Fruit fly (Drosophila melanogaster) whole organism, wandering third instar larva: ENCODE results near the gene CG10336.

Experiments used
- Abd-B ChIP-seq: fragments of >200 bp; optimal IDR thresholded peaks from 2 replicates; lab custom pipeline; 2017; ENCODE audit warnings: missing biosample characterization, missing genetic modification characterization
- CG32264 ChIP-seq: fragments of 200-800 bp; sonication (Bioruptor generic); optimal IDR thresholded peaks from 2 replicates; lab custom pipeline; 2016; ENCODE audit warnings: missing biosample characterization, missing genetic modification characterization
- CG9705 ChIP-seq: fragments of 200-800 bp; sonication (Bioruptor generic); optimal IDR thresholded peaks from 2 replicates; lab custom pipeline; 2018; ENCODE audit warnings: missing biosample characterization, mild to moderate bottlenecking, missing genetic modification characterization
- CrebA ChIP-seq: fragments of 200-800 bp; sonication (Bioruptor generic); optimal IDR thresholded peaks from 2 replicates; lab custom pipeline; 2016; ENCODE audit warnings: missing biosample characterization, mild to moderate bottlenecking, missing genetic modification characterization, borderline replicate concordance
- Dfd ChIP-seq: fragments of >200 bp; optimal IDR thresholded peaks from 2 replicates; lab custom pipeline; 2017; ENCODE audit warnings: missing biosample characterization, missing genetic modification characterization
- Dif ChIP-seq: fragments of 200-275, 200-300 bp; sonication (Bioruptor generic); optimal IDR thresholded peaks from 2 replicates; lab custom pipeline; 2018; ENCODE audit warnings: missing biosample characterization, missing genetic modification characterization; ENCODE audit not compliant: partially characterized antibody
- HLH106 ChIP-seq: fragments of 200-800 bp; optimal IDR thresholded peaks from 3 replicates; lab custom pipeline; 2019; ENCODE audit warnings: missing biosample characterization, mild to moderate bottlenecking, missing genetic modification characterization, moderate library complexity
- Hnf4 ChIP-seq: fragments of 200-800 bp; sonication (Bioruptor generic); optimal IDR thresholded peaks from 2 replicates; lab custom pipeline; 2016; ENCODE audit warnings: missing biosample characterization, mild to moderate bottlenecking, missing genetic modification characterization
- Hr78 ChIP-seq: fragments of >200 bp; optimal IDR thresholded peaks from 2 replicates; lab custom pipeline; 2017; ENCODE audit warnings: missing biosample characterization, missing genetic modification characterization
- Jra ChIP-seq: sonication (Bioruptor generic); optimal IDR thresholded peaks from 2 replicates; lab custom pipeline; 2016; ENCODE audit warnings: missing biosample characterization, missing genetic modification characterization
- Mio ChIP-seq: sonication (Bioruptor generic); optimal IDR thresholded peaks from 2 replicates; lab custom pipeline; 2016; ENCODE audit warnings: missing biosample characterization, missing genetic modification characterization
- Myc ChIP-seq: fragments of >200 bp; optimal IDR thresholded peaks from 2 replicates; lab custom pipeline; 2017
- N ChIP-seq: fragments of >200 bp; optimal IDR thresholded peaks from 2 replicates; lab custom pipeline; 2018; ENCODE audit warnings: missing biosample characterization, missing external identifiers, missing genetic modification characterization
- OdsH ChIP-seq: fragments of 200-800 bp; sonication (Bioruptor generic); optimal IDR thresholded peaks from 2 replicates; lab custom pipeline; 2016; ENCODE audit warnings: missing biosample characterization, mild to moderate bottlenecking, missing genetic modification characterization
- Rel ChIP-seq, 2 experiments: fragments of 200-800 bp; sonication (Bioruptor generic) in 1 of 2; optimal IDR thresholded peaks; 2 replicates in 1 of 2; 3 replicates in 1 of 2; lab custom pipeline; 2016 to 2019; ENCODE audit warnings: mild to moderate bottlenecking in 2 of 2, missing biosample characterization in 2 of 2, missing genetic modification characterization in 2 of 2, moderate library complexity in 1 of 2
- Sp1 ChIP-seq: fragments of 200-800 bp; sonication (Bioruptor generic); optimal IDR thresholded peaks from 3 replicates; lab custom pipeline; 2019; ENCODE audit warnings: missing biosample characterization, mild to moderate bottlenecking, missing genetic modification characterization, moderate library complexity
- Vsx2 ChIP-seq: fragments of 200-300, 225-300 bp; sonication (Bioruptor generic); optimal IDR thresholded peaks from 2 replicates; lab custom pipeline; 2018; ENCODE audit warnings: missing biosample characterization, missing genetic modification characterization; ENCODE audit not compliant: partially characterized antibody
- br ChIP-seq: fragments of 200-800 bp; sonication (Bioruptor generic); optimal IDR thresholded peaks from 2 replicates; lab custom pipeline; 2016; ENCODE audit warnings: missing biosample characterization, missing genetic modification characterization
- dmrt93B ChIP-seq: fragments of 200-800 bp; sonication (Bioruptor generic); optimal IDR thresholded peaks from 2 replicates; lab custom pipeline; 2018; ENCODE audit warnings: missing biosample characterization, mild to moderate bottlenecking, missing genetic modification characterization
- dsf ChIP-seq: sonication (Bioruptor generic); optimal IDR thresholded peaks from 2 replicates; lab custom pipeline; 2016; ENCODE audit warnings: missing biosample characterization, missing genetic modification characterization, borderline replicate concordance
- ey ChIP-seq: fragments of 200-800 bp; sonication (Bioruptor generic); optimal IDR thresholded peaks from 2 replicates; lab custom pipeline; 2016; ENCODE audit warnings: missing biosample characterization, missing genetic modification characterization
- foxo ChIP-seq, 2 experiments: fragments of 200-800 bp; sonication (Bioruptor generic); optimal IDR thresholded peaks; 2 replicates in 1 of 2; 3 replicates in 1 of 2; lab custom pipeline; 2016 to 2017; ENCODE audit warnings: missing biosample characterization in 2 of 2, missing genetic modification characterization in 2 of 2
- h ChIP-seq: fragments of 200-800 bp; sonication (Bioruptor generic); optimal IDR thresholded peaks from 3 replicates; lab custom pipeline; 2016; ENCODE audit warnings: missing biosample characterization, mild to moderate bottlenecking, missing genetic modification characterization
- jim ChIP-seq: fragments of 175-275, 200-325 bp; sonication (Bioruptor generic); optimal IDR thresholded peaks from 2 replicates; lab custom pipeline; 2016; ENCODE audit warnings: missing biosample characterization, mild to moderate bottlenecking, missing genetic modification characterization
- lola ChIP-seq: fragments of >200 bp; optimal IDR thresholded peaks from 2 replicates; lab custom pipeline; 2017; ENCODE audit warnings: missing biosample characterization, missing genetic modification characterization
- pan ChIP-seq: fragments of >200 bp; optimal IDR thresholded peaks from 2 replicates; lab custom pipeline; 2017
- psq ChIP-seq: fragments of 200-800 bp; sonication (Bioruptor generic); optimal IDR thresholded peaks from 3 replicates; lab custom pipeline; 2017; ENCODE audit warnings: missing biosample characterization, mild to moderate bottlenecking, missing genetic modification characterization, moderate library complexity
- rgr ChIP-seq: fragments of 200-800 bp; sonication (Bioruptor generic); optimal IDR thresholded peaks from 3 replicates; lab custom pipeline; 2016; ENCODE audit warnings: missing biosample characterization, mild to moderate bottlenecking, missing genetic modification characterization
- sage ChIP-seq: fragments of 200-800 bp; sonication (Bioruptor generic); optimal IDR thresholded peaks from 2 replicates; lab custom pipeline; 2016; ENCODE audit warnings: missing biosample characterization, mild to moderate bottlenecking, missing genetic modification characterization
- sv ChIP-seq: fragments of 200-800 bp; sonication (Bioruptor generic); optimal IDR thresholded peaks from 3 replicates; lab custom pipeline; 2016; ENCODE audit warnings: missing biosample characterization, missing genetic modification characterization
- usp ChIP-seq: fragments of >200 bp; optimal IDR thresholded peaks from 2 replicates; lab custom pipeline; 2017; ENCODE audit warnings: missing biosample characterization, missing genetic modification characterization
- woc ChIP-seq: sonication (Bioruptor generic); optimal IDR thresholded peaks from 2 replicates; lab custom pipeline; 2016; ENCODE audit warnings: missing biosample characterization, mild to moderate bottlenecking, missing genetic modification characterization

Gene CG10336

dm6 chr2L:18713686-18714085 is 24.4 kb downstream of the CG10336 start, which contains the start of gene Irk3:
TSS of gene Irk3 (minus strand) at chr2L:18713748.
- TF ChIP-seq Rel (GFP tag; optimal IDR thresholded peaks at IDR 0.05; lab: Kevin White, UChicago), result no peak
- TF ChIP-seq Rel (tag; optimal IDR thresholded peaks at IDR 0.05; lab: Kevin White, UChicago), result no peak
- no peak for TF ChIP-seq Hnf4
- TF ChIP-seq dmrt93B (GFP tag; lab: Kevin White, UChicago), result no peak
- TF ChIP-seq ey, result no peak
- no peak for TF ChIP-seq CG9705
- TF ChIP-seq, all 38 proteins: peak for 0

- TF ChIP-seq Dif (GFP tag; lab: Kevin White, UChicago), result no peak
- no peak for TF ChIP-seq CG32264 (GFP tag; lab: Kevin White, UChicago)
- TF ChIP-seq Myc (lab: Kevin White, UChicago), result no peak
- TF ChIP-seq HLH106 (tag; lab: Kevin White, UChicago), result no peak
- no peak for TF ChIP-seq br (GFP tag; lab: Kevin White, UChicago)
- no peak for TF ChIP-seq foxo (GFP tag; optimal IDR thresholded peaks at IDR 0.05; lab: Kevin White, UChicago)
- TF ChIP-seq Hr78 (GFP tag; lab: Kevin White, UChicago), result no peak
These were observed 24.8 kb downstream of the CG10336 start for dm6 chr2L:18714086-18714485.

dm6 chr2L:18717365-18718011 is 28.2 kb downstream of the CG10336 start:
- TF ChIP-seq Vsx2 (GFP tag; lab: Kevin White, UChicago), result no peak
- no peak for TF ChIP-seq sage (GFP tag; lab: Kevin White, UChicago)
- no peak for TF ChIP-seq Dfd
- TF ChIP-seq CrebA (GFP tag; lab: Kevin White, UChicago), result no peak
- no peak for TF ChIP-seq Mio
- no peak for TF ChIP-seq OdsH (GFP tag; lab: Kevin White, UChicago)
- no peak for TF ChIP-seq rgr (GFP tag; lab: Kevin White, UChicago)
- TF ChIP-seq Rel (GFP tag; optimal IDR thresholded peaks at IDR 0.05; lab: Kevin White, UChicago), result no peak
- no peak for TF ChIP-seq Rel (tag; optimal IDR thresholded peaks at IDR 0.05; lab: Kevin White, UChicago)
- TF ChIP-seq woc (GFP tag; lab: Kevin White, UChicago), result no peak
- TF ChIP-seq h (GFP tag; lab: Kevin White, UChicago), result no peak
- TF ChIP-seq Hnf4, result no peak
- TF ChIP-seq br (GFP tag; lab: Kevin White, UChicago), result no peak
- TF ChIP-seq usp (GFP tag; lab: Kevin White, UChicago), result no peak
- TF ChIP-seq CG32264 (GFP tag; lab: Kevin White, UChicago), result no peak
- no peak for TF ChIP-seq lola (GFP tag; lab: Kevin White, UChicago)
- TF ChIP-seq Dif (GFP tag; lab: Kevin White, UChicago), result no peak
- no peak for TF ChIP-seq jim
- TF ChIP-seq Sp1 (GFP tag; lab: Kevin White, UChicago), result no peak
- no peak for TF ChIP-seq pan (lab: Kevin White, UChicago)

dm6 chr2L:18719583-18719982 is 30.3 kb downstream of the CG10336 start:
- TF ChIP-seq woc (GFP tag; lab: Kevin White, UChicago) (no peak), Sp1 (GFP tag; lab: Kevin White, UChicago) (no peak), HLH106 (tag; lab: Kevin White, UChicago) (no peak), foxo (GFP tag; optimal IDR thresholded peaks at IDR 0.05; lab: Kevin White, UChicago) (no peak), Jra (GFP tag; lab: Kevin White, UChicago) (no peak), N (no peak), Abd-B (GFP tag; lab: Kevin White, UChicago) (no peak), CG32264 (GFP tag; lab: Kevin White, UChicago) (no peak), lola (GFP tag; lab: Kevin White, UChicago) (no peak), sv (GFP tag; lab: Kevin White, UChicago) (no peak), dsf (no peak), psq (no peak), dmrt93B (GFP tag; lab: Kevin White, UChicago) (no peak), rgr (GFP tag; lab: Kevin White, UChicago) (no peak), pan (lab: Kevin White, UChicago) (no peak), OdsH (GFP tag; lab: Kevin White, UChicago) (no peak), sage (GFP tag; lab: Kevin White, UChicago) (no peak)
